Worm (Caenorhabditis elegans): ENCODE data around the gene wdfy-3.

Gene wdfy-3

ce11 chrIV:12684826-12685594 is 31.8 kb downstream of the wdfy-3 start (continued):
- TF ChIP-seq unc-98 (GFP tag; IDR thresholded peaks at IDR 0.05) = no peak
- no peak for TF ChIP-seq C34B4.2 (tag; optimal IDR thresholded peaks at IDR 0.05)
- peak; percentile 91 for TF ChIP-seq blmp-1 (tag; optimal IDR thresholded peaks at IDR 0.05)

ce11 chrIV:12685827-12686226 is 32.6 kb downstream of the wdfy-3 start:
- no peak for TF ChIP-seq ceh-88 (GFP tag; IDR thresholded peaks at IDR 0.05)
- no peak for TF ChIP-seq dpl-1 (GFP tag; optimal IDR thresholded peaks at IDR 0.05)
- peak; percentile 4 for TF ChIP-seq dsc-1 (tag; optimal IDR thresholded peaks at IDR 0.05)
- no peak for TF ChIP-seq mef-2 (tag; optimal IDR thresholded peaks at IDR 0.05)

- TF ChIP-seq elt-2 (tag; optimal IDR thresholded peaks at IDR 0.05) = peak; percentile 18
- no peak for TF ChIP-seq irx-1 (tag; optimal IDR thresholded peaks at IDR 0.05)
These were observed 35.2 kb downstream of the wdfy-3 start, which contains the start of gene T23B5.3 for ce11 chrIV:12688370-12688769. T23B5.3 (plus strand) TSS chrIV:12688670.

ce11 chrIV:12689292-12689691 is 36.1 kb downstream of the wdfy-3 start:
- TF ChIP-seq ceh-82 (tag; optimal IDR thresholded peaks at IDR 0.05) (no peak), C34B4.2 (tag; optimal IDR thresholded peaks at IDR 0.05) (no peak), alr-1 (tag; optimal IDR thresholded peaks at IDR 0.05; ENCODE audit: borderline replicate concordance) (no peak)

- no peak for TF ChIP-seq mef-2 (tag; optimal IDR thresholded peaks at IDR 0.05)
- TF ChIP-seq hpl-2 (GFP tag; optimal IDR thresholded peaks at IDR 0.05) = no peak
- TF ChIP-seq ceh-8 (GFP tag; optimal IDR thresholded peaks at IDR 0.05) = no peak
- no peak for TF ChIP-seq nhr-28 (tag; optimal IDR thresholded peaks at IDR 0.05)
- no peak for TF ChIP-seq ceh-88 (GFP tag; IDR thresholded peaks at IDR 0.05)
- TF ChIP-seq elt-2 (tag; optimal IDR thresholded peaks at IDR 0.05) = peak; percentile 98
- no peak for TF ChIP-seq nhr-76 (tag; optimal IDR thresholded peaks at IDR 0.05)
- no peak for TF ChIP-seq nhr-11 (tag; optimal IDR thresholded peaks at IDR 0.05)
- TF ChIP-seq F16B12.6 (tag; optimal IDR thresholded peaks at IDR 0.05) = no peak
- no peak for TF ChIP-seq pag-3 (tag; optimal IDR thresholded peaks at IDR 0.05; ENCODE audit: borderline replicate concordance, insufficient read depth)
- TF ChIP-seq ceh-63 (GFP tag; optimal IDR thresholded peaks at IDR 0.05) = no peak
- no peak for TF ChIP-seq vab-15 (tag; optimal IDR thresholded peaks at IDR 0.05)
- TF ChIP-seq sup-37 (GFP tag; optimal IDR thresholded peaks at IDR 0.05) = no peak
- no peak for TF ChIP-seq hlh-17 (GFP tag; optimal IDR thresholded peaks at IDR 0.05; ENCODE audit: borderline replicate concordance)
- no peak for TF ChIP-seq fkh-8 (tag; optimal IDR thresholded peaks at IDR 0.05)
- peak; percentile 75 for TF ChIP-seq pqm-1 (tag; optimal IDR thresholded peaks at IDR 0.05)
- no peak for TF ChIP-seq swsn-7 (tag; optimal IDR thresholded peaks at IDR 0.05)
- no peak for TF ChIP-seq nhr-85 (tag)
- TF ChIP-seq dsc-1 (tag; optimal IDR thresholded peaks at IDR 0.05) = no peak
- no peak for TF ChIP-seq pax-3 (tag; optimal IDR thresholded peaks at IDR 0.05)
- no peak for TF ChIP-seq aly-2 (tag; optimal IDR thresholded peaks at IDR 0.05)
- TF ChIP-seq snpc-4 (tag; optimal IDR thresholded peaks at IDR 0.05) = no peak
- no peak for TF ChIP-seq mep-1 (tag; optimal IDR thresholded peaks at IDR 0.05)
- no peak for TF ChIP-seq C04F5.9 (tag; optimal IDR thresholded peaks at IDR 0.05)
- TF ChIP-seq ceh-90 (tag; optimal IDR thresholded peaks at IDR 0.05) = no peak
- peak; percentile 47 for TF ChIP-seq tlp-1 (tag; optimal IDR thresholded peaks at IDR 0.05)
- no peak for TF ChIP-seq snu-23 (GFP tag; optimal IDR thresholded peaks at IDR 0.05)
- no peak for TF ChIP-seq unc-86 (tag; optimal IDR thresholded peaks at IDR 0.05)
- no peak for TF ChIP-seq fkh-10 (GFP tag; optimal IDR thresholded peaks at IDR 0.05)
- no peak for TF ChIP-seq lin-15B (tag; optimal IDR thresholded peaks at IDR 0.05)
- TF ChIP-seq elt-3 (tag; optimal IDR thresholded peaks at IDR 0.05) = no peak
- peak; percentile 33 for TF ChIP-seq nhr-90 (tag; optimal IDR thresholded peaks at IDR 0.05; ENCODE audit: poor library complexity)
- TF ChIP-seq lin-14 (GFP tag; optimal IDR thresholded peaks at IDR 0.05) = peak; percentile 2
- peak in 1 of 3 experiments; percentile 21 for TF ChIP-seq dpl-1 (GFP tag; optimal IDR thresholded peaks at IDR 0.05)
- no peak for TF ChIP-seq C34B4.2 (tag; optimal IDR thresholded peaks at IDR 0.05)
- no peak for TF ChIP-seq xbp-1 (tag; optimal IDR thresholded peaks at IDR 0.05)
- TF ChIP-seq lin-35 (GFP tag; optimal IDR thresholded peaks at IDR 0.05) = peak in 1 of 2 experiments; percentile 60
These were observed 36.5 kb downstream of the wdfy-3 start for ce11 chrIV:12689709-12690142.

All from whole organism, L1 larva.